Worm (Caenorhabditis elegans): Measurements from ENCODE around the gene cyn-7.

DNA sequence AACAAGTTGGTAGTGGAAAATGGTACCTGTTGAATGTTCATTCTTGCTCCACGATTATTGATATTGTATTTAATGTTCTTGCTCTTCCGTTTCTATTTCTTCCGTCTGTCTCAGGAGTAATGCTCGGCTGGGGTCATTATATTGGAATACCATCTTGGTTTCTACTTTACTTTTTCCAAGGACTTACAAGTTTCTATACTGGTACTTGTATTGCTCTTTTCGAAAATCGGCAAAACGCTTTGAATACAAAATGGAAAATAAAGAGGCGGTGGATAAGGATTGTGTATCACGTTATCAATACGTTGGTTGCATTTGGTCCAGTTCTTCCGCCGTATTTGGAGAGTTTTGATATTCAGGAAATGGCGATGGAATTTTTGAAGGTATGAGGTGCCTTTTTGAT is 35.2 kb downstream of the cyn-7 start:
- no peak for TF ChIP-seq nfya-1 (tag; optimal IDR thresholded peaks at IDR 0.05; ENCODE audit: insufficient read depth)
- TF ChIP-seq lin-15B (tag; optimal IDR thresholded peaks at IDR 0.05), result no peak
- TF ChIP-seq ceh-82 (tag; optimal IDR thresholded peaks at IDR 0.05), result no peak
- no peak for TF ChIP-seq nhr-237 (tag; optimal IDR thresholded peaks at IDR 0.05)
- TF ChIP-seq ama-1 (optimal IDR thresholded peaks at IDR 0.05), result no peak
- TF ChIP-seq ztf-11 (tag; optimal IDR thresholded peaks at IDR 0.05), result no peak
- TF ChIP-seq lin-39 (tag; optimal IDR thresholded peaks at IDR 0.05), result no peak
